Fruit fly (Drosophila melanogaster): ENCODE measurements around the gene CG15283.

Gene CG15283

DNA sequence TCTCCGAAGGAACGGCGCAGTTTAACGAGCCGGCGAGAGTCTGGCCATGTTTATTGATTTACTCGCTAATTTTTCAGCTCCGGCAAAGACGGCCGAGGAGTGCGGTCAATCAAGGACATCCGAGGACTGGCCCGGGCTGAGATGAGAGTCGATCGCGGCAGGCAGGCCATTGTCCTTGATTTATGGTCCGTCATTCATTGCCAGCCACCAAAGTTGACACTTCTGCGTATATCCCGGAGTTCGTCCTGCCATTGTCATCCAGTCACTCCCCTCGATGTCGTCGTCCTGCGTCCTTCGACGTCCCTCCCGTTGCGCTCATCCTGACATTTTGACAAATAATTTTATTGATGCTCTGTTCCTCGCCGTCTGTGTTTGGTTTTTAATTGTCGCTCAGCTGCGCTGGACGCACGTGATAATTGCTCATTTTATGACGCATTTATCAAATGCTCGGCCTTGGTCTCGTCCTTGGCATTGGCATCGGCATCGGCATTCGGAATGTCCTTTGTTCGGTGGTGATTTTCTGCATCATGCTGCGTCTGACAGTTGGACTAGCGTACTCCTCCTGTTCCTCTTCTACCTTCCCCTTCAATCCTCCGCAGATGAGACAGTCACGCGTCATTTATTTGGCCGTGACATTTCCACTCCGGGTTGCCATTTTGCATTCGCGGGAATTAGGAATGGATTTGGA is 35.5 kb upstream of the CG15283 start:
- no peak for TF ChIP-seq CG6792 (GFP tag; optimal IDR thresholded peaks at IDR 0.05)
- no peak for TF ChIP-seq Ets21C (GFP tag; optimal IDR thresholded peaks at IDR 0.05)
- TF ChIP-seq CG6854 (GFP tag; optimal IDR thresholded peaks at IDR 0.05), result no peak
- TF ChIP-seq CG16779 (tag; optimal IDR thresholded peaks at IDR 0.05), result no peak

DNA sequence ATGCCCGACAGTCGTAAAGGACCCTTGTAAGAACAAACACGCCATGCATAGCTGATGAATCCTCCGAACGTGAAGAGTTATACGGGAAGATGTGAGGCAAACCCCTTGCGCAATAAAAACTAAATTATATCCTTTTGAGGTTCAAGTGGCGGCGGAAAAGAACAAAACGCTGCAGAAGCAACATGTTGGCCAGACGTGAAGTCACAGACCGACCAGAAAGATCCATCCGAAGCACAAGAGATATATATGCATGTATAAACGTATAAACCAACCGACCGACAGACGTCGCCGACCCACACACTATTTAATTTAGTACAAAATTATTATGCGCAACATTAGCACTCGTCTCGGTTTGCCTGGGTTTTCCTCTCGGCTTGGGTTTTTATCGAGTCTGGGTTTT is 34.1 kb upstream of the CG15283 start:
- TF ChIP-seq eg (GFP tag; IDR thresholded peaks at IDR 0.05) (no peak), dac (GFP tag; optimal IDR thresholded peaks at IDR 0.05) (no peak), CG6163 (GFP tag; IDR thresholded peaks at IDR 0.05) (no peak), CG6276 (GFP tag; optimal IDR thresholded peaks at IDR 0.05) (no peak), Hr39 (GFP tag; optimal IDR thresholded peaks at IDR 0.05) (no peak), Gug (GFP tag; IDR thresholded peaks at IDR 0.05) (no peak), acj6 (GFP tag; optimal IDR thresholded peaks at IDR 0.05) (no peak), Eip75B (GFP tag; optimal IDR thresholded peaks at IDR 0.05) (no peak), CG9139 (GFP tag; optimal IDR thresholded peaks at IDR 0.05) (no peak), CG16779 (tag; optimal IDR thresholded peaks at IDR 0.05) (no peak)

DNA sequence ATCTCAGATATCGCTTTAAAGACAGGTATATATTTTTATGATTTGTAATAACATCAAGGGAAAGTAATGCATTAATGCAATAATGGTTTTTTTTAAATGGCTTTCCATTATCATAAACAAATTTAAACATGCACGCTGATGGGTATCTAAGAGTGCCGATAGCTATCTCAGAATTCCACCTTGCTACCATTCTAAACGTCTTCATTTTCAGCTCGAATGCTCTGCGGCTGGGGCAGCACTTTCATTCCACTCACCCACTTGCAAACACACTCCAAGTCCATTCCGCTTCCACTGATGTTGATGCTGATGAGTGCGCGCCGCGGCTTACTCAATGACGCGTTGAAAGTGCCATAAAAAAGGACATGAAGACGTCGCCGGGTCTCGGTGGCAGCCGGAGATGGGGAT is 33.2 kb upstream of the CG15283 start:
- TF ChIP-seq CG6276 (GFP tag; optimal IDR thresholded peaks at IDR 0.05), result no peak
- TF ChIP-seq CG10669 (GFP tag; optimal IDR thresholded peaks at IDR 0.05), result no peak
- no peak for TF ChIP-seq dsx (GFP tag; optimal IDR thresholded peaks at IDR 0.05; ENCODE audit: poor library complexity, severe bottlenecking)
- no peak for TF ChIP-seq achi (GFP tag; optimal IDR thresholded peaks at IDR 0.05)
- no peak for TF ChIP-seq CG34406 (GFP tag; optimal IDR thresholded peaks at IDR 0.05)
- no peak for TF ChIP-seq Eip93F (GFP tag; optimal IDR thresholded peaks at IDR 0.05)
- no peak for TF ChIP-seq spab (GFP tag; optimal IDR thresholded peaks at IDR 0.05)
- no peak for TF ChIP-seq CG11902 (GFP tag; optimal IDR thresholded peaks at IDR 0.05)
- no peak for TF ChIP-seq CG6854 (GFP tag; optimal IDR thresholded peaks at IDR 0.05)
- TF ChIP-seq svp (GFP tag), result no peak
- no peak for TF ChIP-seq CG10631 (GFP tag; optimal IDR thresholded peaks at IDR 0.05)
- TF ChIP-seq CG1621 (tag; optimal IDR thresholded peaks at IDR 0.05), result no peak
- no peak for TF ChIP-seq CG6792 (GFP tag; optimal IDR thresholded peaks at IDR 0.05)
- no peak for TF ChIP-seq Sox102F (GFP tag; optimal IDR thresholded peaks at IDR 0.05)

- TF ChIP-seq vri (GFP tag; optimal IDR thresholded peaks at IDR 0.05) (no peak), Sox15 (GFP tag; optimal IDR thresholded peaks at IDR 0.05) (no peak), Ets21C (GFP tag; optimal IDR thresholded peaks at IDR 0.05) (no peak), CG11294 (GFP tag; IDR thresholded peaks at IDR 0.05) (no peak), CG8632 (GFP tag; optimal IDR thresholded peaks at IDR 0.05) (no peak), Eip78C (GFP tag) (no peak), achi (GFP tag; optimal IDR thresholded peaks at IDR 0.05) (no peak), CG34406 (GFP tag; optimal IDR thresholded peaks at IDR 0.05) (no peak), CG11902 (GFP tag; optimal IDR thresholded peaks at IDR 0.05) (no peak), CG32006 (GFP tag; optimal IDR thresholded peaks at IDR 0.05) (no peak), Sox102F (GFP tag; optimal IDR thresholded peaks at IDR 0.05) (no peak), CG6808 (GFP tag; optimal IDR thresholded peaks at IDR 0.05) (no peak), Blimp-1 (GFP tag; optimal IDR thresholded peaks at IDR 0.05) (no peak), CG7368 (GFP tag; optimal IDR thresholded peaks at IDR 0.05) (no peak), fkh (GFP tag; optimal IDR thresholded peaks at IDR 0.05) (no peak), Sox14 (GFP tag; optimal IDR thresholded peaks at IDR 0.05) (no peak), acj6 (GFP tag; optimal IDR thresholded peaks at IDR 0.05) (no peak), salr (GFP tag; optimal IDR thresholded peaks at IDR 0.05) (no peak)
These were observed 32.7 kb upstream of the CG15283 start for dm6 chr2L:14483395-14483794.

Measured in whole organism, prepupa.